Worm (Caenorhabditis elegans) whole organism, L4/young adult: ENCODE measurements around the gene F38A6.4.

Experiments used
- W03F9.2 ChIP-seq: fragments of 150-350 bp; optimal IDR thresholded peaks from 2 replicates; lab custom pipeline; 2014; ENCODE audit warnings: missing biosample characterization, missing genetic modification characterization
- him-1 ChIP-seq: sonication (generic microtip); optimal IDR thresholded peaks from 2 replicates; lab custom pipeline; 2016; ENCODE audit warnings: missing genotype, missing genetic modification reagents, missing genetic modification characterization, missing compliant biosample characterization

- TF ChIP-seq W03F9.2 (tag; lab: Kevin White, UChicago) (no peak), him-1 (tag; lab: Kevin White, UChicago) (no peak)
Measured at ce11 chrV:20778886-20779285, 3.7 kb upstream of the F38A6.4 start.
